Worm (Caenorhabditis elegans): Measurements from ENCODE around the gene Y69A2AR.19.

DNA sequence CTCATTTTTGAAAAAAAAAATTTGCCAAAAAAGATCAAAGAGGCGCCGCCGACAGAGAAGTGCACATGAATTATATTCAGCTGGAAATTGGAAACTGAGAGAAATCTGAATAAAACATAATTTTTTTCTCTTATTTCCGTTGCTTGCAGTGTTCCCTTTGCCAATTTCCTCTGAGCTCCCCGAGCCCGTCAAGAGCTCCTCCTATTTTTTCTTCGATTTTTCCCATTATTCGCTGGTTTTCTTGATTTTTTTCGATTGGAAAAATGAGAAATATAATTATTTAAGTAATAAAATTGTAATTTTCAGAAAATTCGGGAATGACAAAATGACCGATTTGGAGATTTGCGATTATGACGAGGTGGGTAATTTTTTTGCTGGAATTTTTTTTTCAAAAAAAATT lies 53.4 kb downstream of the Y69A2AR.19 start, which contains the start of gene sprr-3:
- TF ChIP-seq ceh-18 (tag; optimal IDR thresholded peaks at IDR 0.05) = no peak
- TF ChIP-seq F13H6.1 (tag; optimal IDR thresholded peaks at IDR 0.05) = no peak
- TF ChIP-seq syd-9 (tag; optimal IDR thresholded peaks at IDR 0.05) = no peak
- no peak for TF ChIP-seq sox-4 (tag; optimal IDR thresholded peaks at IDR 0.05)
- TF ChIP-seq T23F11.4 (GFP tag; optimal IDR thresholded peaks at IDR 0.05) = no peak

Measured in whole organism, late embryonic.